Worm (Caenorhabditis elegans) whole organism, mixed stage, embryonic: Measurements from ENCODE around the gene ZK1127.4.

Source experiments
- M03D4.4 ChIP-seq: sonication (generic microtip); optimal IDR thresholded peaks from 2 replicates; lab custom pipeline; 2017; ENCODE audit warnings: mild to moderate bottlenecking, missing genetic modification characterization, missing compliant biosample characterization
- blmp-1 ChIP-seq: fragments of 150-350 bp; optimal IDR thresholded peaks from 2 replicates; lab custom pipeline; 2014; ENCODE audit warnings: missing biosample characterization, missing genetic modification characterization
- ceh-39 ChIP-seq: fragments of 150-350 bp; optimal IDR thresholded peaks from 2 replicates; lab custom pipeline; 2014; ENCODE audit warnings: missing biosample characterization, missing genetic modification characterization
- ceh-43 ChIP-seq: fragments of 200-800 bp; sonication (Bioruptor generic); optimal IDR thresholded peaks from 2 replicates; lab custom pipeline; 2018; ENCODE audit warnings: mild to moderate bottlenecking, missing genetic modification characterization, moderate library complexity, missing compliant biosample characterization
- ceh-83 ChIP-seq: fragments of 200-800 bp; sonication (Bioruptor generic); optimal IDR thresholded peaks from 2 replicates; lab custom pipeline; 2018; ENCODE audit warnings: mild to moderate bottlenecking, missing genetic modification characterization, missing compliant biosample characterization
- ces-1 ChIP-seq: fragments of 150-350 bp; optimal IDR thresholded peaks from 2 replicates; lab custom pipeline; 2014; ENCODE audit warnings: missing biosample characterization, missing genetic modification reagents, missing genetic modification characterization
- cnd-1 ChIP-seq: fragments of 200-800 bp; sonication (Bioruptor generic); optimal IDR thresholded peaks from 2 replicates; lab custom pipeline; 2018; ENCODE audit warnings: mild to moderate bottlenecking, missing genetic modification characterization, missing compliant biosample characterization
- elt-1 ChIP-seq: sonication (generic microtip); optimal IDR thresholded peaks from 2 replicates; lab custom pipeline; 2017; ENCODE audit warnings: missing genetic modification characterization, mild to moderate bottlenecking, missing compliant biosample characterization, antibody characterized with exemption, moderate library complexity, borderline replicate concordance; ENCODE audit not compliant: insufficient read depth
- elt-3 ChIP-seq: fragments of 150-350 bp; optimal IDR thresholded peaks from 2 replicates; lab custom pipeline; 2014; ENCODE audit warnings: missing biosample characterization, missing genetic modification characterization
- flh-1 ChIP-seq: fragments of 200-800 bp; sonication (Bioruptor generic); optimal IDR thresholded peaks from 2 replicates; lab custom pipeline; 2018; ENCODE audit warnings: mild to moderate bottlenecking, missing genetic modification characterization, moderate library complexity, missing compliant biosample characterization
- ham-2 ChIP-seq: fragments of 200-800 bp; sonication (Bioruptor generic); optimal IDR thresholded peaks from 2 replicates; lab custom pipeline; 2018; ENCODE audit warnings: mild to moderate bottlenecking, missing genetic modification characterization, missing compliant biosample characterization
- hlh-1 ChIP-seq: fragments of 150-350 bp; optimal IDR thresholded peaks from 2 replicates; lab custom pipeline; 2014; ENCODE audit warnings: missing biosample characterization, missing genetic modification reagents, missing genetic modification characterization
- lin-13 ChIP-seq: fragments of 150-350 bp; optimal IDR thresholded peaks from 2 replicates; lab custom pipeline; 2014; ENCODE audit warnings: missing biosample characterization, missing genetic modification characterization
- lin-32 ChIP-seq: fragments of 200-800 bp; sonication (Bioruptor generic); optimal IDR thresholded peaks from 2 replicates; lab custom pipeline; 2018; ENCODE audit warnings: mild to moderate bottlenecking, missing genetic modification characterization, missing compliant biosample characterization
- lsy-2 ChIP-seq: fragments of 150-350 bp; optimal IDR thresholded peaks from 2 replicates; lab custom pipeline; 2014; ENCODE audit warnings: missing biosample characterization, missing genetic modification characterization
- mls-2 ChIP-seq: sonication (generic microtip); optimal IDR thresholded peaks from 2 replicates; lab custom pipeline; 2016; ENCODE audit warnings: mild to moderate bottlenecking, missing genetic modification characterization, moderate library complexity, missing compliant biosample characterization
- nhr-12 ChIP-seq: fragments of 150-350 bp; optimal IDR thresholded peaks from 2 replicates; lab custom pipeline; 2014; ENCODE audit warnings: missing biosample characterization, missing genetic modification characterization
- nhr-28 ChIP-seq: fragments of 150-350 bp; optimal IDR thresholded peaks from 2 replicates; lab custom pipeline; 2014; ENCODE audit warnings: missing biosample characterization, missing genetic modification characterization
- nhr-76 ChIP-seq: sonication (generic microtip); optimal IDR thresholded peaks from 2 replicates; lab custom pipeline; 2017; ENCODE audit warnings: missing biosample characterization, missing genetic modification characterization
- pha-4 ChIP-seq: fragments of 150-350 bp; optimal IDR thresholded peaks from 2 replicates; lab custom pipeline; 2018; ENCODE audit warnings: missing biosample characterization, missing genetic modification reagents, missing genetic modification characterization
- sem-2 ChIP-seq: fragments of 200-800 bp; sonication (Bioruptor generic); optimal IDR thresholded peaks from 2 replicates; lab custom pipeline; 2018; ENCODE audit warnings: mild to moderate bottlenecking, missing genetic modification characterization, missing compliant biosample characterization
- snpc-4 ChIP-seq: fragments of 150-350 bp; optimal IDR thresholded peaks from 2 replicates; lab custom pipeline; 2014; ENCODE audit warnings: missing biosample characterization, missing genetic modification characterization
- unc-120 ChIP-seq: sonication (generic microtip); optimal IDR thresholded peaks from 2 replicates; lab custom pipeline; 2017; ENCODE audit warnings: missing genetic modification characterization, missing compliant biosample characterization; ENCODE audit not compliant: poor library complexity, severe bottlenecking
- unc-39 ChIP-seq: fragments of 150-350 bp; optimal IDR thresholded peaks from 2 replicates; lab custom pipeline; 2014; ENCODE audit warnings: missing biosample characterization, missing genetic modification characterization
- unc-62 ChIP-seq: fragments of 150-350 bp; optimal IDR thresholded peaks from 2 replicates; lab custom pipeline; 2014; ENCODE audit warnings: missing biosample characterization, missing genetic modification reagents, missing genetic modification characterization
- ztf-11 ChIP-seq: fragments of 150-350 bp; optimal IDR thresholded peaks from 2 replicates; lab custom pipeline; 2014; ENCODE audit warnings: missing biosample characterization, missing genetic modification characterization

Gene ZK1127.4

ce11 chrII:7059274-7059757 is 5.6 kb downstream of the ZK1127.4 start:
- peak; percentile 50 for TF ChIP-seq blmp-1 (tag; lab: Kevin White, UChicago)
- no peak for TF ChIP-seq ham-2 (GFP tag; lab: Kevin White, UChicago)
- no peak for TF ChIP-seq ces-1 (GFP tag; lab: Kevin White, UChicago)
- no peak for TF ChIP-seq mls-2
- peak; percentile 8 for TF ChIP-seq unc-62
- TF ChIP-seq hlh-1, result peak; percentile 18
- TF ChIP-seq unc-120 (tag; lab: Kevin White, UChicago), result no peak

- TF ChIP-seq ztf-11 (tag; lab: Kevin White, UChicago) (no peak), unc-120 (tag; lab: Kevin White, UChicago) (no peak)
Measured at ce11 chrII:7060202-7060601, 6.5 kb downstream of the ZK1127.4 start.

ce11 chrII:7060791-7061190 is 7.0 kb downstream of the ZK1127.4 start:
- no peak for TF ChIP-seq ceh-39 (tag; lab: Kevin White, UChicago)
- TF ChIP-seq cnd-1 (tag; lab: Kevin White, UChicago), result no peak
- no peak for TF ChIP-seq ces-1 (GFP tag; lab: Kevin White, UChicago)
- no peak for TF ChIP-seq lsy-2 (tag; lab: Kevin White, UChicago)
- no peak for TF ChIP-seq elt-3 (tag; lab: Kevin White, UChicago)
- no peak for TF ChIP-seq lin-32 (GFP tag; lab: Kevin White, UChicago)

- TF ChIP-seq nhr-76, result no peak
- no peak for TF ChIP-seq ces-1 (GFP tag; lab: Kevin White, UChicago)
- TF ChIP-seq M03D4.4 (tag; lab: Kevin White, UChicago), result no peak
- no peak for TF ChIP-seq unc-62
- no peak for TF ChIP-seq ceh-83
- TF ChIP-seq nhr-12 (tag; lab: Kevin White, UChicago), result no peak
- TF ChIP-seq pha-4, result no peak
- no peak for TF ChIP-seq blmp-1 (tag; lab: Kevin White, UChicago)
- TF ChIP-seq, all 35 proteins: peak for 0
Measured at ce11 chrII:7061730-7062129, 8.0 kb downstream of the ZK1127.4 start, which contains the start of gene acs-6. TSS of gene acs-6 (plus strand) at chrII:7062030.

ce11 chrII:7065391-7065790 is 11.6 kb downstream of the ZK1127.4 start, which contains the start of gene nos-2:
TSS of gene nos-2 (plus strand) at chrII:7065618.
- TF ChIP-seq flh-1, result no peak
- TF ChIP-seq unc-39 (tag; lab: Kevin White, UChicago), result no peak
- TF ChIP-seq ces-1 (GFP tag; lab: Kevin White, UChicago), result no peak
- no peak for TF ChIP-seq ztf-11 (tag; lab: Kevin White, UChicago)
- TF ChIP-seq M03D4.4 (tag; lab: Kevin White, UChicago), result no peak
- TF ChIP-seq hlh-1, result no peak

ce11 chrII:7069866-7070265 is 16.1 kb downstream of the ZK1127.4 start, which contains the start of gene him-14:
TSS of gene him-14 (minus strand) at chrII:7069966.
- TF ChIP-seq ceh-43, result no peak
- no peak for TF ChIP-seq cnd-1 (tag; lab: Kevin White, UChicago)
- TF ChIP-seq sem-2, result no peak
- no peak for TF ChIP-seq hlh-1
- TF ChIP-seq nhr-12 (tag; lab: Kevin White, UChicago), result no peak
- TF ChIP-seq snpc-4 (tag; lab: Kevin White, UChicago), result no peak

ce11 chrII:7070434-7070833 is 16.7 kb downstream of the ZK1127.4 start:
- TF ChIP-seq sem-2, result no peak
- no peak for TF ChIP-seq lin-13 (tag; lab: Kevin White, UChicago)
- TF ChIP-seq nhr-28 (tag; lab: Kevin White, UChicago), result no peak
- no peak for TF ChIP-seq elt-1 (tag; lab: Kevin White, UChicago)
- no peak for TF ChIP-seq blmp-1 (tag; lab: Kevin White, UChicago)
- no peak for TF ChIP-seq ces-1 (GFP tag; lab: Kevin White, UChicago)
- no peak for TF ChIP-seq nhr-76

ce11 chrII:7072315-7072589 is 18.5 kb downstream of the ZK1127.4 start, which contains the start of gene kars-1:
TSS of gene kars-1 (minus strand) at chrII:7072415.
- no peak for TF ChIP-seq blmp-1 (tag; lab: Kevin White, UChicago)
- TF ChIP-seq hlh-1, result no peak
- TF ChIP-seq ceh-39 (tag; lab: Kevin White, UChicago), result no peak
- TF ChIP-seq, all 35 proteins: peak for 0
